Worm (Caenorhabditis elegans): Measurements from ENCODE around the gene glb-3.

DNA sequence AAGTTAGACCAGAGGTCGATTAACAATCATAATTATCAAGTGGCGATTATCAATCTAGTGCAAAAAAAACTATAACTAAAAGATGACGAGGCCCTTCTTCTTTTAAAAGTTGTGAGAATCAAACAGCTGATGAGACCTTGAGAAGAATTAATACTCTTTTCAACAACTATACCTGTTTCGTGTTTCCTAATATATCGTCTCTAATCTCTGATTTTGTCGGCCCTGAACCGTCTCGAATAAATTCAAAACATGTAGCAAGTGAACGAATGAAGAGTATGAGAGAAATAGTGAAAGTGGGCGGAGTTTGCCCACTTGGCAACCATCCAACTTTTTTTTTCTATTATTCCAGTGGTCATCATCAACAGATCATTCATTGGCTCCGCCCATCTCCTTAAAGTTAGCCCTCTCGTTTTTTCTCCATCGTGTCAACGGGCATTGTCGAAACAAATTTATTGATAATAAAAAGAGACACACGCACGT, 46.8 kb upstream of the glb-3 start, which contains the start of gene Y42A5A.1:
- TF ChIP-seq ces-1 (GFP tag; optimal IDR thresholded peaks at IDR 0.05) (no peak), blmp-1 (tag; optimal IDR thresholded peaks at IDR 0.05) (peak; percentile 49), mdl-1 (tag; optimal IDR thresholded peaks at IDR 0.05) (no peak)

All from whole organism, L1 larva.